Fruit fly (Drosophila melanogaster) whole organism, embryonic: Measurements from ENCODE around the gene CG11679.

Experiments used
- Aef1 ChIP-seq: fragments of 200-800 bp; sonication (Bioruptor generic); IDR thresholded peaks from 3 replicates; pipeline ENCODE4 v1.3.6; 2022; ENCODE audit warnings: missing biosample characterization, missing genetic modification characterization
- Bteb2 ChIP-seq: fragments of 200-800 bp; sonication (Bioruptor generic); optimal IDR thresholded peaks from 2 replicates; lab custom pipeline; 2016; ENCODE audit warnings: missing biosample characterization, missing genetic modification characterization
- CG10274 ChIP-seq: fragments of 200-800 bp; sonication (Bioruptor generic); optimal IDR thresholded peaks from 3 replicates; lab custom pipeline; 2017; ENCODE audit warnings: missing biosample characterization, mild to moderate bottlenecking, missing genetic modification characterization
- CG10654 ChIP-seq: fragments of 200-800 bp; sonication (Bioruptor generic); optimal IDR thresholded peaks from 2 replicates; lab custom pipeline; 2016; ENCODE audit warnings: missing biosample characterization, missing genetic modification characterization
- CG13296 ChIP-seq: fragments of 200-800 bp; sonication (Bioruptor generic); optimal IDR thresholded peaks from 3 replicates; lab custom pipeline; 2018; ENCODE audit warnings: missing biosample characterization, mild to moderate bottlenecking, missing genetic modification characterization
- CG14965 ChIP-seq: fragments of 200-800 bp; sonication (Bioruptor generic); optimal IDR thresholded peaks from 2 replicates; lab custom pipeline; 2016; ENCODE audit warnings: missing biosample characterization, missing genetic modification characterization, borderline replicate concordance
- CG1647 ChIP-seq: fragments of 200-800 bp; sonication (Bioruptor generic); optimal IDR thresholded peaks from 3 replicates; lab custom pipeline; 2016; ENCODE audit warnings: missing biosample characterization, missing genetic modification characterization
- CG16813 ChIP-seq: fragments of 200-800 bp; sonication (Bioruptor generic); IDR thresholded peaks from 3 replicates; pipeline ENCODE4 v1.3.6; 2022; ENCODE audit warnings: missing biosample characterization, missing genetic modification characterization; ENCODE audit not compliant: partially characterized antibody
- CG16863 ChIP-seq: fragments of 200-800 bp; sonication (Bioruptor generic); optimal IDR thresholded peaks from 3 replicates; lab custom pipeline; 2016; ENCODE audit warnings: missing biosample characterization, missing genetic modification characterization
- CG17568 ChIP-seq: fragments of 200-800 bp; sonication (Bioruptor generic); optimal IDR thresholded peaks from 2 replicates; lab custom pipeline; 2018; ENCODE audit warnings: missing biosample characterization, mild to moderate bottlenecking, missing genetic modification characterization, moderate library complexity
- CG17829 ChIP-seq: fragments of 200-800 bp; optimal IDR thresholded peaks from 2 replicates; lab custom pipeline; 2019; ENCODE audit warnings: missing biosample characterization, mild to moderate bottlenecking, missing genetic modification characterization, moderate library complexity
- CG18599 ChIP-seq: fragments of 200-800 bp; sonication (Bioruptor generic); optimal IDR thresholded peaks from 3 replicates; lab custom pipeline; 2017; ENCODE audit warnings: missing biosample characterization, missing genetic modification characterization, mild to moderate bottlenecking, moderate library complexity, missing genetic modification reagents
- CG2116 ChIP-seq: fragments of 200-800 bp; sonication (Bioruptor generic); optimal IDR thresholded peaks from 3 replicates; lab custom pipeline; 2018; ENCODE audit warnings: missing biosample characterization, mild to moderate bottlenecking, missing genetic modification characterization
- CG3838 ChIP-seq: fragments of 200-800 bp; sonication (Bioruptor generic); optimal IDR thresholded peaks from 3 replicates; lab custom pipeline; 2016; ENCODE audit warnings: missing biosample characterization, missing genetic modification characterization
- CG4854 ChIP-seq: fragments of 200-800 bp; sonication (Bioruptor generic); optimal IDR thresholded peaks from 2 replicates; lab custom pipeline; 2016; ENCODE audit warnings: missing biosample characterization, missing genetic modification characterization, inconsistent platforms
- CG5180 ChIP-seq: fragments of 200-800 bp; sonication (Bioruptor generic); optimal IDR thresholded peaks from 3 replicates; lab custom pipeline; 2017; ENCODE audit warnings: missing biosample characterization, missing genetic modification characterization, mild to moderate bottlenecking, moderate library complexity, missing genetic modification reagents
- CG7987 ChIP-seq: fragments of 200-800 bp; sonication (Bioruptor generic); optimal IDR thresholded peaks from 2 replicates; lab custom pipeline; 2018; ENCODE audit warnings: missing biosample characterization, mild to moderate bottlenecking, missing genetic modification characterization, moderate library complexity
- CG9609 ChIP-seq: fragments of 200-800 bp; sonication (Bioruptor generic); optimal IDR thresholded peaks from 3 replicates; lab custom pipeline; 2016; ENCODE audit warnings: missing biosample characterization, missing genetic modification characterization
- CTCF ChIP-seq: fragments of 200-800 bp; sonication (Bioruptor generic); optimal IDR thresholded peaks from 2 replicates; lab custom pipeline; 2017; ENCODE audit warnings: missing biosample characterization, mild to moderate bottlenecking, missing genetic modification characterization, moderate library complexity
- Doc2 ChIP-seq: fragments of 200-800 bp; sonication (Bioruptor generic); IDR thresholded peaks from 2 replicates; pipeline ENCODE4 v1.3.6; 2022; ENCODE audit warnings: missing biosample characterization, missing genetic modification characterization
- Ets97D ChIP-seq: fragments of 200-800 bp; sonication (Bioruptor generic); optimal IDR thresholded peaks from 3 replicates; lab custom pipeline; 2016; ENCODE audit warnings: missing biosample characterization, missing genetic modification characterization
- HHEX ChIP-seq: fragments of 200-800 bp; sonication (Bioruptor generic); optimal IDR thresholded peaks from 3 replicates; lab custom pipeline; 2017; ENCODE audit warnings: missing biosample characterization, mild to moderate bottlenecking, missing genetic modification characterization, missing genetic modification reagents
- HLH54F ChIP-seq: fragments of 200-800 bp; sonication (Bioruptor generic); optimal IDR thresholded peaks from 3 replicates; lab custom pipeline; 2016; ENCODE audit warnings: missing biosample characterization, missing genetic modification characterization
- MTF-1 ChIP-seq: fragments of 200-800 bp; sonication (Bioruptor generic); optimal IDR thresholded peaks from 2 replicates; lab custom pipeline; 2018; ENCODE audit warnings: missing biosample characterization, mild to moderate bottlenecking, missing genetic modification characterization, borderline replicate concordance
- Myb ChIP-seq: fragments of 200-800 bp; sonication (Bioruptor generic); optimal IDR thresholded peaks from 2 replicates; lab custom pipeline; 2016; ENCODE audit warnings: missing biosample characterization, missing genetic modification characterization
- Neu2 ChIP-seq: fragments of 200-800 bp; sonication (Bioruptor generic); optimal IDR thresholded peaks from 3 replicates; lab custom pipeline; 2016; ENCODE audit warnings: missing biosample characterization, missing genetic modification characterization, borderline replicate concordance
- Optix ChIP-seq: fragments of 200-800 bp; sonication (Bioruptor generic); IDR thresholded peaks from 3 replicates; pipeline ENCODE4 v1.3.6; 2022; ENCODE audit warnings: missing biosample characterization, missing genetic modification characterization
- Rfx ChIP-seq: fragments of 200-800 bp; sonication (Bioruptor generic); IDR thresholded peaks from 2 replicates; pipeline ENCODE4 v1.3.6; 2022; ENCODE audit warnings: missing biosample characterization, missing genetic modification characterization
- Rx ChIP-seq: fragments of 200-800 bp; sonication (Bioruptor generic); IDR thresholded peaks from 2 replicates; pipeline ENCODE4 v1.3.6; 2022; ENCODE audit warnings: missing biosample characterization, missing genetic modification characterization
- Six4 ChIP-seq: fragments of 200-800 bp; sonication (Bioruptor generic); optimal IDR thresholded peaks from 2 replicates; lab custom pipeline; 2016; ENCODE audit warnings: missing biosample characterization, missing genetic modification characterization
- Sox102F ChIP-seq: fragments of 200-800 bp; sonication (Bioruptor generic); optimal IDR thresholded peaks from 2 replicates; lab custom pipeline; 2018; ENCODE audit warnings: missing biosample characterization, mild to moderate bottlenecking, missing genetic modification characterization, moderate library complexity
- Ssrp ChIP-seq: fragments of 200-800 bp; sonication (Bioruptor generic); optimal IDR thresholded peaks from 2 replicates; lab custom pipeline; 2018; ENCODE audit warnings: missing biosample characterization, mild to moderate bottlenecking, missing genetic modification characterization, moderate library complexity
- Taf1 ChIP-seq: fragments of 200-800 bp; sonication (Bioruptor generic); IDR thresholded peaks from 2 replicates; pipeline ENCODE4 v1.3.6; 2022; ENCODE audit warnings: missing biosample characterization, missing genetic modification characterization
- Tbp ChIP-seq: fragments of >200 bp; optimal IDR thresholded peaks from 2 replicates; lab custom pipeline; 2018; ENCODE audit warnings: missing biosample characterization, missing genetic modification characterization
- Xbp1 ChIP-seq: fragments of 200-800 bp; sonication (Bioruptor generic); optimal IDR thresholded peaks from 3 replicates; lab custom pipeline; 2016; ENCODE audit warnings: missing biosample characterization, mild to moderate bottlenecking, missing genetic modification characterization
- az2 ChIP-seq: fragments of 200-800 bp; sonication (Bioruptor generic); optimal IDR thresholded peaks from 3 replicates; lab custom pipeline; 2016; ENCODE audit warnings: missing biosample characterization, missing genetic modification characterization
- br ChIP-seq: fragments of >200 bp; optimal IDR thresholded peaks from 2 replicates; lab custom pipeline; 2017
- dm ChIP-seq: fragments of 200-800 bp; sonication (Bioruptor generic); optimal IDR thresholded peaks from 3 replicates; lab custom pipeline; 2016; ENCODE audit warnings: missing biosample characterization, missing genetic modification characterization
- fd96Cb ChIP-seq: fragments of 200-800 bp; sonication (Bioruptor generic); optimal IDR thresholded peaks from 2 replicates; lab custom pipeline; 2018; ENCODE audit warnings: missing biosample characterization, mild to moderate bottlenecking, missing genetic modification characterization, moderate library complexity
- gt ChIP-seq: fragments of 200-800 bp; sonication (Bioruptor generic); IDR thresholded peaks from 2 replicates; pipeline ENCODE4 v1.3.6; 2022; ENCODE audit warnings: missing biosample characterization, missing genetic modification characterization
- hbn ChIP-seq: fragments of 200-800 bp; sonication (Bioruptor generic); IDR thresholded peaks from 2 replicates; pipeline ENCODE4 v1.3.6; 2022; ENCODE audit warnings: missing biosample characterization, missing genetic modification characterization; ENCODE audit not compliant: partially characterized antibody
- ro ChIP-seq: fragments of 200-800 bp; sonication (Bioruptor generic); IDR thresholded peaks from 2 replicates; pipeline ENCODE4 v1.3.6; 2022; ENCODE audit warnings: missing biosample characterization, missing genetic modification characterization
- run ChIP-seq: fragments of 200-800 bp; sonication (Bioruptor generic); optimal IDR thresholded peaks from 3 replicates; lab custom pipeline; 2018; ENCODE audit warnings: missing biosample characterization, mild to moderate bottlenecking, missing genetic modification characterization
- salm ChIP-seq: fragments of 200-800 bp; sonication (Bioruptor generic); optimal IDR thresholded peaks from 2 replicates; lab custom pipeline; 2018; ENCODE audit warnings: missing biosample characterization, mild to moderate bottlenecking, missing genetic modification characterization
- scrt ChIP-seq: fragments of 200-800 bp; sonication (Bioruptor generic); optimal IDR thresholded peaks from 2 replicates; lab custom pipeline; 2018; ENCODE audit warnings: missing biosample characterization, mild to moderate bottlenecking, missing genetic modification characterization, moderate library complexity
- sim ChIP-seq: fragments of 200-800 bp; sonication (Bioruptor generic); IDR thresholded peaks from 2 replicates; pipeline ENCODE4 v1.3.6; 2022; ENCODE audit warnings: missing biosample characterization, missing genetic modification characterization
- twi ChIP-seq: fragments of 200-800 bp; optimal IDR thresholded peaks from 2 replicates; lab custom pipeline; 2019; ENCODE audit warnings: missing biosample characterization, mild to moderate bottlenecking, missing genetic modification characterization, moderate library complexity
- vnd ChIP-seq: fragments of 200-800 bp; sonication (Bioruptor generic); IDR thresholded peaks from 3 replicates; pipeline ENCODE4 v1.3.6; 2022; ENCODE audit warnings: missing biosample characterization, missing genetic modification characterization; ENCODE audit not compliant: partially characterized antibody
- wek ChIP-seq: fragments of 200-800 bp; sonication (Bioruptor generic); optimal IDR thresholded peaks from 3 replicates; lab custom pipeline; 2018; ENCODE audit warnings: missing biosample characterization, mild to moderate bottlenecking, missing genetic modification characterization, moderate library complexity
- z ChIP-seq: fragments of 200-800 bp; sonication (Bioruptor generic); IDR thresholded peaks from 3 replicates; pipeline ENCODE4 v1.3.6; 2022; ENCODE audit warnings: missing biosample characterization, missing genetic modification characterization
- zen2 ChIP-seq: fragments of 200-800 bp; sonication (Bioruptor generic); IDR thresholded peaks from 3 replicates; pipeline ENCODE4 v1.3.6; 2022; ENCODE audit warnings: missing biosample characterization, missing genetic modification characterization; ENCODE audit not compliant: partially characterized antibody

Gene CG11679

DNA sequence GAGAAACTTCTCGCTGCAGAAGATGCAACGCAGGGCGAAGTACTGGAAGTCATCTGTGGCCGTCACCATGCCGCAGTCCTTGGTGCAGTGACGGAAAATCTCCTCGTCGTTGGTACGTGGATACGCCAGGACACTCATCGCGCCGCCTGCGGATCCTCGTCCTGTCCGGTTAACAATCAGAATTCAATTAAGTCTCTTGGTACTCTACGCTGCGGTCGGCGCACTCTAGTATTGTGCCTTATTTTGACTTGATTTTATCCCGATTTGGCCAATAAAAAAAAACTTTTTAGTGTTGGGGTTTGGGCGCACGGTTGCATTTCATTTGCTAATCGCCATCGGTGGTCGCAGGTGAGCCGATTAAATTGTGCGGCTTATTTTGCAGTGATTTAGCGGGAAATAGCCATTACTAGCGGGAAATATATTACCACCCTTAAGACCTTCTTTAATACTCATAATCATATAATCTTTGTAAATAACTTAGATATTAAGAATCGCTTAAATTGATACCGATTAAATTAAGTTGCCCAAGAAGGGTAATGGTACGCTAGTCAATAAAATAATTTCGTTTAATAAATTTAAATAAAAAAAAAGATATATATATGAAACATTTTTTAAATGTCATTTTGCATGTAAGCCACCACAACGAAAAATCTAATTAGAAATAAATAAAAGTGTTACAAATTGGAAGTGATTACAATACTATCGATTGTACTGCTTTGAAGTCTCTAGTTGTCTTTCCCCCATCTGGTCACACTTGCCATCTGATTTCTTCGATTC, 7.3 kb upstream of the CG11679 start, which contains the start of the genes CG8944 and CCT6 (continued):
- no peak for TF ChIP-seq CTCF (GFP tag; lab: Kevin White, UChicago)
- TF ChIP-seq Bteb2 (GFP tag; lab: Kevin White, UChicago): no peak
- TF ChIP-seq Rfx (GFP tag; lab: Robert Waterston, UW): peak; percentile 57
- no peak for TF ChIP-seq CG14965 (GFP tag; lab: Kevin White, UChicago)
- no peak for TF ChIP-seq CG3838 (GFP tag; lab: Kevin White, UChicago)
- no peak for TF ChIP-seq ro
- TF ChIP-seq sim (GFP tag; lab: Robert Waterston, UW): no peak
- no peak for TF ChIP-seq dm (GFP tag; lab: Kevin White, UChicago)
- no peak for TF ChIP-seq CG10274 (GFP tag; lab: Kevin White, UChicago)
- TF ChIP-seq CG17829 (tag; lab: Kevin White, UChicago): peak; percentile 22
- TF ChIP-seq az2 (GFP tag; lab: Kevin White, UChicago): peak; percentile 17
- TF ChIP-seq Neu2 (GFP tag; lab: Kevin White, UChicago): no peak
- no peak for TF ChIP-seq zen2 (GFP tag; lab: Robert Waterston, UW)
- no peak for TF ChIP-seq CG16863 (GFP tag; lab: Kevin White, UChicago)
- no peak for TF ChIP-seq Taf1
- TF ChIP-seq scrt (GFP tag; lab: Kevin White, UChicago): no peak
- TF ChIP-seq Xbp1: peak; percentile 26
- TF ChIP-seq CG9609 (GFP tag; lab: Kevin White, UChicago): no peak
- no peak for TF ChIP-seq hbn (GFP tag; lab: Robert Waterston, UW)
- TF ChIP-seq Tbp (GFP tag; lab: Kevin White, UChicago): no peak
- peak; percentile 17 for TF ChIP-seq Ets97D (GFP tag; lab: Kevin White, UChicago)
- no peak for TF ChIP-seq wek
- TF ChIP-seq HLH54F (GFP tag; lab: Kevin White, UChicago): no peak
- no peak for TF ChIP-seq z
- no peak for TF ChIP-seq Six4
- no peak for TF ChIP-seq salm (tag; lab: Kevin White, UChicago)
- no peak for TF ChIP-seq twi (tag; lab: Kevin White, UChicago)
- peak; percentile 52; the same call in 2 of the 3 replicates for TF ChIP-seq CG16813 (GFP tag; lab: Robert Waterston, UW)
- TF ChIP-seq Myb (GFP tag; lab: Kevin White, UChicago): no peak
- no peak for TF ChIP-seq CG5180 (GFP tag; lab: Kevin White, UChicago)
- TF ChIP-seq CG13296: no peak
- no peak for TF ChIP-seq CG10654 (GFP tag; lab: Kevin White, UChicago)
- no peak for TF ChIP-seq Doc2 (GFP tag; lab: Robert Waterston, UW)
- TF ChIP-seq vnd (GFP tag; lab: Robert Waterston, UW): peak; percentile 35; the same call in 1 of the 3 replicates
- TF ChIP-seq fd96Cb (tag; lab: Kevin White, UChicago): no peak
- no peak for TF ChIP-seq Aef1
- TF ChIP-seq CG17568: no peak
- TF ChIP-seq Rx (GFP tag; lab: Robert Waterston, UW): no peak
- TF ChIP-seq MTF-1 (GFP tag; lab: Kevin White, UChicago): no peak
- TF ChIP-seq HHEX (GFP tag; lab: Kevin White, UChicago): no peak
- TF ChIP-seq CG1647 (GFP tag; lab: Kevin White, UChicago): no peak
- TF ChIP-seq CG4854 (GFP tag; lab: Kevin White, UChicago): no peak
- no peak for TF ChIP-seq Optix (GFP tag; lab: Robert Waterston, UW)
- TF ChIP-seq Sox102F (GFP tag; lab: Kevin White, UChicago): no peak
- TF ChIP-seq gt (GFP tag; lab: Robert Waterston, UW): no peak
- no peak for TF ChIP-seq CG7987
- peak; percentile 96 for TF ChIP-seq CG2116 (GFP tag; lab: Kevin White, UChicago)
- TF ChIP-seq Ssrp (tag; lab: Kevin White, UChicago): peak; percentile 5
- no peak for TF ChIP-seq br (lab: Kevin White, UChicago)
- no peak for TF ChIP-seq CG18599 (GFP tag; lab: Kevin White, UChicago)
- no peak for TF ChIP-seq run
